Worm (Caenorhabditis elegans) whole organism, L4 larva: ENCODE data around the gene fbxo-11.2.

Experiments used
- D1046.2 ChIP-seq: fragments of 200-800 bp; sonication (Bioruptor generic); IDR thresholded peaks from 2 replicates; pipeline ENCODE4 v1.3.6; 2022; ENCODE audit warnings: missing genetic modification characterization, missing compliant biosample characterization
- R02D3.7 ChIP-seq: fragments of 150-350 bp; sonication (generic microtip); optimal IDR thresholded peaks from 3 replicates; lab custom pipeline; 2014; ENCODE audit warnings: missing biosample characterization, missing genetic modification characterization
- T26A8.4 ChIP-seq: fragments of 200-800 bp; sonication (Bioruptor generic); IDR thresholded peaks from 2 replicates; pipeline ENCODE4 v1.3.6; 2022; ENCODE audit warnings: missing genetic modification characterization, missing compliant biosample characterization
- Y75B8A.6 ChIP-seq: fragments of 200-800 bp; sonication (Bioruptor generic); IDR thresholded peaks from 2 replicates; pipeline ENCODE4 v1.3.6; 2022; ENCODE audit warnings: missing genetic modification reagents, missing genetic modification characterization, missing compliant biosample characterization
- ZK337.2 ChIP-seq: fragments of 200-800 bp; sonication (Bioruptor generic); IDR thresholded peaks from 2 replicates; pipeline ENCODE4 v1.3.6; 2022; ENCODE audit warnings: missing genetic modification reagents, missing genetic modification characterization, missing compliant biosample characterization
- ZK546.5 ChIP-seq, 2 experiments: sonication (generic microtip); optimal IDR thresholded peaks; 2 replicates each; lab custom pipeline; 2017; ENCODE audit warnings: missing biosample characterization in 2 of 2, missing genetic modification characterization in 2 of 2
- ama-1 ChIP-seq: fragments of 150-350 bp; optimal IDR thresholded peaks from 2 replicates; lab custom pipeline; 2014; ENCODE audit warnings: inconsistent platforms, mixed read lengths
- attf-4 ChIP-seq: sonication (generic microtip); optimal IDR thresholded peaks from 3 replicates; lab custom pipeline; 2017; ENCODE audit warnings: missing biosample characterization, missing genetic modification characterization
- ceh-20 ChIP-seq: fragments of 200-800 bp; sonication (Bioruptor generic); IDR thresholded peaks from 2 replicates; pipeline ENCODE4 v1.3.6; 2022; ENCODE audit warnings: missing genetic modification reagents, missing genetic modification characterization, missing compliant biosample characterization
- ceh-28 ChIP-seq: fragments of 150-350 bp; optimal IDR thresholded peaks from 2 replicates; lab custom pipeline; 2014; ENCODE audit warnings: missing biosample characterization, missing genetic modification reagents, missing genetic modification characterization
- ceh-32 ChIP-seq: sonication (generic microtip); optimal IDR thresholded peaks from 2 replicates; lab custom pipeline; 2016; ENCODE audit warnings: mild to moderate bottlenecking, missing genetic modification characterization, missing compliant biosample characterization; ENCODE audit not compliant: poor library complexity
- ceh-44 ChIP-seq: fragments of 200-800 bp; sonication (Bioruptor generic); IDR thresholded peaks from 2 replicates; pipeline ENCODE4 v1.3.6; 2022; ENCODE audit warnings: missing genetic modification reagents, missing genetic modification characterization, missing compliant biosample characterization
- ceh-62 ChIP-seq: sonication (generic microtip); optimal IDR thresholded peaks from 2 replicates; lab custom pipeline; 2017; ENCODE audit warnings: missing biosample characterization, missing genetic modification characterization
- ceh-82 ChIP-seq: sonication (generic microtip); optimal IDR thresholded peaks from 2 replicates; lab custom pipeline; 2017; ENCODE audit warnings: missing biosample characterization, missing genetic modification characterization
- ces-1 ChIP-seq: fragments of 150-350 bp; sonication (generic microtip); optimal IDR thresholded peaks from 4 replicates; lab custom pipeline; 2014; ENCODE audit warnings: missing biosample characterization, missing genetic modification reagents, missing genetic modification characterization
- cey-2 ChIP-seq: sonication (generic microtip); optimal IDR thresholded peaks from 3 replicates; lab custom pipeline; 2017; ENCODE audit warnings: missing genetic modification characterization, mild to moderate bottlenecking, missing compliant biosample characterization, antibody characterized with exemption, borderline replicate concordance; ENCODE audit not compliant: insufficient read depth
- daf-12 ChIP-seq: fragments of 150-350 bp; optimal IDR thresholded peaks from 2 replicates; lab custom pipeline; 2014; ENCODE audit warnings: missing biosample characterization, missing genetic modification reagents, missing genetic modification characterization
- daf-19 ChIP-seq: fragments of 200-800 bp; sonication (Bioruptor generic); conservative IDR thresholded peaks from 2 replicates; pipeline ENCODE4 v1.3.6; 2022; ENCODE audit warnings: missing genetic modification characterization, missing compliant biosample characterization
- dmd-6 ChIP-seq: fragments of 200-800 bp; sonication (Bioruptor generic); IDR thresholded peaks from 2 replicates; pipeline ENCODE4 v1.3.6; 2022; ENCODE audit warnings: missing genetic modification reagents, missing genetic modification characterization, missing compliant biosample characterization
- dmd-9 ChIP-seq: fragments of 200-800 bp; sonication (Bioruptor generic); IDR thresholded peaks from 2 replicates; pipeline ENCODE4 v1.3.6; 2022; ENCODE audit warnings: missing genetic modification reagents, missing genetic modification characterization, missing compliant biosample characterization
- dve-1 ChIP-seq: sonication (generic microtip); optimal IDR thresholded peaks from 2 replicates; lab custom pipeline; 2017; ENCODE audit warnings: antibody characterized with exemption, mild to moderate bottlenecking, missing genetic modification characterization, missing compliant biosample characterization; ENCODE audit not compliant: insufficient read depth
- egl-27 ChIP-seq: sonication (generic microtip); optimal IDR thresholded peaks from 3 replicates; lab custom pipeline; 2017; ENCODE audit warnings: missing biosample characterization, missing genetic modification reagents, missing genetic modification characterization
- egl-43 ChIP-seq: fragments of 200-800 bp; sonication (Bioruptor generic); IDR thresholded peaks from 2 replicates; pipeline ENCODE4 v1.3.6; 2022; ENCODE audit warnings: missing genetic modification reagents, missing genetic modification characterization, missing compliant biosample characterization
- fkh-10 ChIP-seq: fragments of 150-350 bp; optimal IDR thresholded peaks from 2 replicates; lab custom pipeline; 2014; ENCODE audit warnings: missing biosample characterization, missing genetic modification reagents, missing genetic modification characterization
- fos-1 ChIP-seq: fragments of 150-350 bp; optimal IDR thresholded peaks from 2 replicates; lab custom pipeline; 2014; ENCODE audit warnings: missing biosample characterization, missing genetic modification characterization
- jun-1 ChIP-seq: fragments of 150-350 bp; optimal IDR thresholded peaks from 2 replicates; lab custom pipeline; 2014; ENCODE audit warnings: missing biosample characterization, missing genetic modification reagents, missing genetic modification characterization
- lim-7 ChIP-seq: fragments of 200-800 bp; sonication (Bioruptor generic); IDR thresholded peaks from 2 replicates; pipeline ENCODE4 v1.3.6; 2022; ENCODE audit warnings: missing genetic modification characterization, missing compliant biosample characterization
- lin-13 ChIP-seq: fragments of 150-350 bp; optimal IDR thresholded peaks from 2 replicates; lab custom pipeline; 2014; ENCODE audit warnings: missing biosample characterization, missing genetic modification reagents, missing genetic modification characterization
- lin-15B ChIP-seq: fragments of 150-350 bp; sonication (generic microtip); optimal IDR thresholded peaks from 3 replicates; lab custom pipeline; 2014; ENCODE audit warnings: missing biosample characterization, missing genetic modification characterization
- lin-39 ChIP-seq: fragments of 150-350 bp; optimal IDR thresholded peaks from 2 replicates; lab custom pipeline; 2014; ENCODE audit warnings: missing biosample characterization, missing genetic modification reagents, missing genetic modification characterization
- madf-5 ChIP-seq, 2 experiments: fragments of 200-800 bp; sonication (Bioruptor generic); IDR thresholded peaks; 2 replicates each; pipeline ENCODE4 v1.3.6; 2022; ENCODE audit warnings: missing compliant biosample characterization in 2 of 2, missing genetic modification characterization in 2 of 2
- mep-1 ChIP-seq: fragments of 150-350 bp; sonication (generic microtip); optimal IDR thresholded peaks from 3 replicates; lab custom pipeline; 2014; ENCODE audit warnings: missing biosample characterization, missing genetic modification characterization
- mxl-3 ChIP-seq: fragments of 200-800 bp; sonication (Bioruptor generic); optimal IDR thresholded peaks from 2 replicates; lab custom pipeline; 2018; ENCODE audit warnings: mild to moderate bottlenecking, missing genetic modification characterization, missing compliant biosample characterization
- nhr-111 ChIP-seq: fragments of 200-800 bp; sonication (Bioruptor generic); optimal IDR thresholded peaks from 2 replicates; lab custom pipeline; 2018; ENCODE audit warnings: mild to moderate bottlenecking, missing genetic modification characterization, missing compliant biosample characterization
- nhr-237 ChIP-seq: sonication (generic microtip); optimal IDR thresholded peaks from 2 replicates; lab custom pipeline; 2017; ENCODE audit warnings: missing biosample characterization, missing genetic modification characterization
- nhr-25 ChIP-seq: sonication (generic microtip); optimal IDR thresholded peaks from 2 replicates; lab custom pipeline; 2017; ENCODE audit warnings: missing genetic modification characterization, mild to moderate bottlenecking, missing compliant biosample characterization, antibody characterized with exemption, moderate library complexity, borderline replicate concordance; ENCODE audit not compliant: insufficient read depth
- nhr-41 ChIP-seq: fragments of 200-800 bp; sonication (Bioruptor generic); IDR thresholded peaks from 2 replicates; pipeline ENCODE4 v1.3.6; 2022; ENCODE audit warnings: missing genetic modification reagents, missing genetic modification characterization, missing compliant biosample characterization
- nhr-42 ChIP-seq: fragments of 200-800 bp; sonication (Bioruptor generic); IDR thresholded peaks from 2 replicates; pipeline ENCODE4 v1.3.6; 2022; ENCODE audit warnings: missing genetic modification characterization, missing compliant biosample characterization
- nhr-48 ChIP-seq: sonication (generic microtip); optimal IDR thresholded peaks from 2 replicates; lab custom pipeline; 2016; ENCODE audit warnings: mild to moderate bottlenecking, missing genetic modification characterization, missing compliant biosample characterization
- nhr-6 ChIP-seq: fragments of 150-350 bp; optimal IDR thresholded peaks from 2 replicates; lab custom pipeline; 2014; ENCODE audit warnings: missing biosample characterization, missing genetic modification characterization
- nhr-76 ChIP-seq: fragments of 150-350 bp; optimal IDR thresholded peaks from 2 replicates; lab custom pipeline; 2014; ENCODE audit warnings: missing biosample characterization, missing genetic modification characterization
- pha-4 ChIP-seq, 2 experiments: fragments of 150-350 bp in 1 of 2; fragments of 200-800 bp in 1 of 2; sonication (Bioruptor generic) in 1 of 2; IDR thresholded peaks in 1 of 2; optimal IDR thresholded peaks in 1 of 2; 2 replicates each; pipeline versions ENCODE4 v1.3.6 to Lab custom; 2014 to 2022; ENCODE audit warnings: missing genetic modification characterization in 2 of 2, missing genetic modification reagents in 2 of 2, missing biosample characterization in 1 of 2, missing compliant biosample characterization in 1 of 2
- pqm-1 ChIP-seq: sonication (generic microtip); optimal IDR thresholded peaks from 2 replicates; lab custom pipeline; 2017; ENCODE audit warnings: missing biosample characterization, missing genetic modification characterization
- rbr-2 ChIP-seq: sonication (generic microtip); optimal IDR thresholded peaks from 2 replicates; lab custom pipeline; 2016; ENCODE audit warnings: missing genotype, missing genetic modification characterization, missing compliant biosample characterization
- sdz-12 ChIP-seq: fragments of 200-800 bp; sonication (Bioruptor generic); optimal IDR thresholded peaks from 2 replicates; lab custom pipeline; 2018; ENCODE audit warnings: mild to moderate bottlenecking, missing genetic modification characterization, missing compliant biosample characterization
- snpc-4 ChIP-seq: fragments of 150-350 bp; optimal IDR thresholded peaks from 2 replicates; lab custom pipeline; 2014; ENCODE audit warnings: missing biosample characterization, missing genetic modification characterization
- spr-3 ChIP-seq: fragments of 200-800 bp; sonication (Bioruptor generic); optimal IDR thresholded peaks from 2 replicates; lab custom pipeline; 2018; ENCODE audit warnings: mild to moderate bottlenecking, missing genetic modification characterization, missing compliant biosample characterization
- tag-97 ChIP-seq: fragments of 200-800 bp; sonication (Bioruptor generic); IDR thresholded peaks from 2 replicates; pipeline ENCODE4 v1.3.6; 2022; ENCODE audit warnings: missing genetic modification characterization, missing compliant biosample characterization
- unc-62 ChIP-seq, 3 experiments: fragments of 150-350 bp in 1 of 3; sonication (generic microtip); optimal IDR thresholded peaks in 2 of 3; peaks in 1 of 3; 1 replicate in 1 of 3; 2 replicates in 2 of 3; lab custom pipeline; 2014 to 2017; ENCODE audit warnings: missing biosample characterization in 3 of 3, missing genetic modification characterization in 3 of 3, missing genetic modification reagents in 3 of 3, missing genotype in 1 of 3
- zfp-3 ChIP-seq: fragments of 200-800 bp; sonication (Bioruptor generic); conservative IDR thresholded peaks from 2 replicates; pipeline ENCODE4 v1.3.6; 2022; ENCODE audit warnings: missing genetic modification reagents, missing genetic modification characterization, missing compliant biosample characterization
- ztf-7 ChIP-seq: fragments of 150-350 bp; optimal IDR thresholded peaks from 2 replicates; lab custom pipeline; 2014; ENCODE audit warnings: missing biosample characterization, missing genetic modification characterization

The fbxo-11.2 gene

ce11 chrIII:1080536-1080935 lies 27.5 kb upstream of the fbxo-11.2 start, which contains the start of the genes rab-18 and kbp-4 (continued):
- no peak for TF ChIP-seq nhr-48 (tag; lab: Kevin White, UChicago)
- no peak for TF ChIP-seq spr-3 (GFP tag; lab: Kevin White, UChicago)
- 0 out of 2 replicates have a peak, but pooled peaks have one; percentile 39 for TF ChIP-seq dmd-9
- TF ChIP-seq nhr-6 (tag; lab: Kevin White, UChicago): peak; percentile 93
- TF ChIP-seq ztf-7: peak; percentile 64
- TF ChIP-seq fos-1 (tag; lab: Kevin White, UChicago): no peak
- peak; percentile 58 for TF ChIP-seq mxl-3 (GFP tag; lab: Kevin White, UChicago)
- TF ChIP-seq lin-15B (tag; lab: Kevin White, UChicago): peak; percentile 85
- peak; percentile 76 for TF ChIP-seq T26A8.4 (GFP tag; lab: Robert Waterston, UW)
- peak; percentile 98 for TF ChIP-seq mep-1
- no peak for TF ChIP-seq nhr-41 (GFP tag; lab: Robert Waterston, UW)
- TF ChIP-seq rbr-2 (tag; lab: Kevin White, UChicago): peak; percentile 93
- TF ChIP-seq D1046.2 (GFP tag; lab: Robert Waterston, UW): no peak
- peak in 1 of 2 experiments; percentile 49 for TF ChIP-seq unc-62 (GFP tag; optimal IDR thresholded peaks at IDR 0.05 in 1 of 2; lab: Kevin White, UChicago)
- no peak for TF ChIP-seq unc-62 (tag; optimal IDR thresholded peaks at IDR 0.05; lab: Kevin White, UChicago)
- TF ChIP-seq ZK546.5 (tag; optimal IDR thresholded peaks at IDR 0.05; lab: Kevin White, UChicago): peak in 1 of 2 experiments; percentile 56
- TF ChIP-seq snpc-4 (tag; lab: Kevin White, UChicago): no peak
- peak; percentile 21 for TF ChIP-seq nhr-76 (tag; lab: Kevin White, UChicago)
- TF ChIP-seq ceh-32 (tag; lab: Kevin White, UChicago): no peak
- no peak for TF ChIP-seq ceh-62 (tag; lab: Kevin White, UChicago)
- TF ChIP-seq pqm-1 (tag; lab: Kevin White, UChicago): peak; percentile 38
- no peak for TF ChIP-seq egl-27 (tag; lab: Kevin White, UChicago)
- TF ChIP-seq ama-1 (lab: Kevin White, UChicago): peak; percentile 68
- TF ChIP-seq jun-1 (tag; lab: Kevin White, UChicago): no peak
- peak; percentile 84 for TF ChIP-seq ceh-20 (GFP tag; lab: Robert Waterston, UW)
- TF ChIP-seq ceh-44 (GFP tag; lab: Robert Waterston, UW): no peak
- no peak for TF ChIP-seq ceh-82 (tag; lab: Kevin White, UChicago)
- TF ChIP-seq nhr-25: peak; percentile 67
- no peak for TF ChIP-seq madf-5 (GFP tag; IDR thresholded peaks at IDR 0.05; lab: Robert Waterston, UW)
- no peak for TF ChIP-seq Y75B8A.6 (GFP tag; lab: Robert Waterston, UW)
- no peak for TF ChIP-seq attf-4 (tag; lab: Kevin White, UChicago)
- TF ChIP-seq lin-13 (GFP tag; lab: Kevin White, UChicago): peak; percentile 96
- TF ChIP-seq nhr-111 (GFP tag; lab: Kevin White, UChicago): no peak
- TF ChIP-seq ZK337.2 (GFP tag; lab: Robert Waterston, UW): no peak
- no peak for TF ChIP-seq daf-12 (tag; lab: Kevin White, UChicago)
- TF ChIP-seq dmd-6 (GFP tag; lab: Robert Waterston, UW): peak; percentile 80
- peak; percentile 41 for TF ChIP-seq ceh-28 (tag; lab: Kevin White, UChicago)
- TF ChIP-seq pha-4 (GFP tag; IDR thresholded peaks at IDR 0.05; lab: Robert Waterston, UW): peak; percentile 79
- TF ChIP-seq pha-4 (tag; optimal IDR thresholded peaks at IDR 0.05; lab: Kevin White, UChicago): peak; percentile 34
- TF ChIP-seq fkh-10 (GFP tag; lab: Kevin White, UChicago): peak; percentile 53
- TF ChIP-seq nhr-237 (tag; lab: Kevin White, UChicago): no peak
- no peak for TF ChIP-seq R02D3.7 (tag; lab: Kevin White, UChicago)
- TF ChIP-seq egl-43 (GFP tag; lab: Robert Waterston, UW): 0 out of 2 replicates have a peak, but pooled peaks have one; percentile 27
- TF ChIP-seq ces-1 (GFP tag; lab: Kevin White, UChicago): no peak
- TF ChIP-seq cey-2 (tag; lab: Kevin White, UChicago): no peak
- TF ChIP-seq lim-7 (GFP tag; lab: Robert Waterston, UW): no peak
- no peak for TF ChIP-seq tag-97 (GFP tag; lab: Robert Waterston, UW)
- TF ChIP-seq dve-1: peak; percentile 98
- TF ChIP-seq daf-19 (GFP tag; lab: Robert Waterston, UW): no peak
- no peak; the same call in 1 of the 2 replicates for TF ChIP-seq zfp-3 (GFP tag; lab: Robert Waterston, UW)
- TF ChIP-seq lin-39 (tag; lab: Kevin White, UChicago): no peak
- no peak for TF ChIP-seq sdz-12 (GFP tag; lab: Kevin White, UChicago)
- 0 out of 2 replicates have a peak, but pooled peaks have one; percentile 54 for TF ChIP-seq nhr-42 (GFP tag; lab: Robert Waterston, UW)
